Worm (Caenorhabditis elegans) whole organism, young adult: ENCODE results near the gene F42A10.5.
A peak's percentile ranks its signal among the peaks of the same experiment; 100 is the strongest.

Experiments used
- C17E4.6 ChIP-seq: fragments of 200-800 bp; sonication (Bioruptor generic); IDR thresholded peaks from 2 replicates; pipeline ENCODE4 v1.3.6; 2022; ENCODE audit warnings: missing genetic modification reagents, missing genetic modification characterization, missing compliant biosample characterization
- F23B12.7 ChIP-seq: sonication (generic microtip); optimal IDR thresholded peaks from 2 replicates; lab custom pipeline; 2017; ENCODE audit warnings: missing genetic modification characterization, mild to moderate bottlenecking, missing compliant biosample characterization, antibody characterized with exemption, moderate library complexity; ENCODE audit not compliant: insufficient read depth
- F52B5.7 ChIP-seq: sonication (generic microtip); optimal IDR thresholded peaks from 2 replicates; lab custom pipeline; 2016; ENCODE audit warnings: mild to moderate bottlenecking, missing genetic modification characterization, missing compliant biosample characterization
- F55B11.4 ChIP-seq: sonication (generic microtip); optimal IDR thresholded peaks from 2 replicates; lab custom pipeline; 2016; ENCODE audit warnings: missing compliant biosample characterization, missing genetic modification characterization, borderline replicate concordance; ENCODE audit not compliant: insufficient read depth
- F57A8.1 ChIP-seq: fragments of 200-800 bp; sonication (Bioruptor generic); optimal IDR thresholded peaks from 2 replicates; lab custom pipeline; 2018; ENCODE audit warnings: mild to moderate bottlenecking, missing genetic modification characterization, moderate library complexity, missing compliant biosample characterization
- K12H6.12 ChIP-seq: fragments of 200-800 bp; sonication (Bioruptor generic); optimal IDR thresholded peaks from 2 replicates; lab custom pipeline; 2018; ENCODE audit warnings: mild to moderate bottlenecking, missing genetic modification characterization, missing compliant biosample characterization
- T07F8.4 ChIP-seq: sonication (generic microtip); optimal IDR thresholded peaks from 2 replicates; lab custom pipeline; 2016; ENCODE audit warnings: mild to moderate bottlenecking, missing genetic modification characterization, moderate library complexity, missing compliant biosample characterization
- T26A5.8 ChIP-seq: sonication (generic microtip); optimal IDR thresholded peaks from 2 replicates; lab custom pipeline; 2016; ENCODE audit warnings: missing genetic modification characterization, missing compliant biosample characterization
- Y79H2A.3 ChIP-seq: fragments of 200-800 bp; sonication (Bioruptor generic); conservative IDR thresholded peaks from 2 replicates; pipeline ENCODE4 v1.3.6; 2022; ENCODE audit warnings: missing genetic modification reagents, missing genetic modification characterization, missing compliant biosample characterization
- akir-1 ChIP-seq: fragments of 200-800 bp; sonication (Bioruptor generic); optimal IDR thresholded peaks from 2 replicates; lab custom pipeline; 2018; ENCODE audit warnings: mild to moderate bottlenecking, missing genetic modification characterization, moderate library complexity, missing compliant biosample characterization
- aptf-2 ChIP-seq: fragments of 200-800 bp; sonication (Bioruptor generic); conservative IDR thresholded peaks from 2 replicates; pipeline ENCODE4 v1.3.6; 2022; ENCODE audit warnings: missing genetic modification reagents, missing genetic modification characterization, missing compliant biosample characterization
- atf-7 ChIP-seq: sonication (generic microtip); optimal IDR thresholded peaks from 2 replicates; lab custom pipeline; 2017; ENCODE audit warnings: mild to moderate bottlenecking, missing genetic modification characterization, missing compliant biosample characterization
- attf-3 ChIP-seq: fragments of 200-800 bp; sonication (Bioruptor generic); conservative IDR thresholded peaks from 2 replicates; pipeline ENCODE4 v1.3.6; 2022; ENCODE audit warnings: missing genetic modification reagents, missing genetic modification characterization, missing compliant biosample characterization
- cebp-1 ChIP-seq, 2 experiments: fragments of 200-800 bp in 1 of 2; sonication (Bioruptor generic) in 1 of 2; sonication (generic microtip) in 1 of 2; IDR thresholded peaks in 1 of 2; optimal IDR thresholded peaks in 1 of 2; 2 replicates each; pipeline versions ENCODE4 v1.3.6 to Lab custom; 2017 to 2022; ENCODE audit warnings: missing compliant biosample characterization in 2 of 2, missing genetic modification characterization in 2 of 2, mild to moderate bottlenecking in 1 of 2, missing genetic modification reagents in 1 of 2, moderate library complexity in 1 of 2
- ceh-27 ChIP-seq: fragments of 200-800 bp; sonication (Bioruptor generic); optimal IDR thresholded peaks from 2 replicates; lab custom pipeline; 2018; ENCODE audit warnings: mild to moderate bottlenecking, missing genetic modification characterization, moderate library complexity, missing compliant biosample characterization
- ceh-40 ChIP-seq: fragments of 200-800 bp; sonication (Bioruptor generic); IDR thresholded peaks from 2 replicates; pipeline ENCODE4 v1.3.6; 2022; ENCODE audit warnings: missing genetic modification characterization, missing compliant biosample characterization
- ceh-79 ChIP-seq: sonication (generic microtip); optimal IDR thresholded peaks from 2 replicates; lab custom pipeline; 2017; ENCODE audit warnings: mild to moderate bottlenecking, missing genetic modification characterization, missing compliant biosample characterization
- ceh-91 ChIP-seq: fragments of 200-800 bp; sonication (Bioruptor generic); IDR thresholded peaks from 2 replicates; pipeline ENCODE4 v1.3.6; 2022; ENCODE audit warnings: missing genetic modification reagents, missing genetic modification characterization, missing compliant biosample characterization
- dpff-1 ChIP-seq: sonication (generic microtip); optimal IDR thresholded peaks from 2 replicates; lab custom pipeline; 2017; ENCODE audit warnings: mild to moderate bottlenecking, missing genetic modification characterization, missing compliant biosample characterization
- dpl-1 ChIP-seq: fragments of 150-350 bp; optimal IDR thresholded peaks from 2 replicates; lab custom pipeline; 2014; ENCODE audit warnings: missing biosample characterization, missing genetic modification reagents, missing genetic modification characterization
- fkh-3 ChIP-seq: sonication (generic microtip); optimal IDR thresholded peaks from 2 replicates; lab custom pipeline; 2016; ENCODE audit warnings: mild to moderate bottlenecking, missing genetic modification characterization, missing compliant biosample characterization
- hlh-26 ChIP-seq: fragments of 200-800 bp; sonication (Bioruptor generic); conservative IDR thresholded peaks from 2 replicates; pipeline ENCODE4 v1.3.6; 2022; ENCODE audit warnings: missing genetic modification reagents, missing genetic modification characterization, missing compliant biosample characterization
- hmg-1.2 ChIP-seq: fragments of 200-800 bp; sonication (Bioruptor generic); IDR thresholded peaks from 2 replicates; pipeline ENCODE4 v1.3.6; 2022; ENCODE audit warnings: missing genetic modification reagents, missing genetic modification characterization, missing compliant biosample characterization
- hsf-1 ChIP-seq: fragments of 200-800 bp; sonication (Bioruptor generic); IDR thresholded peaks from 2 replicates; pipeline ENCODE4 v1.3.6; 2022; ENCODE audit warnings: missing genetic modification reagents, missing genetic modification characterization, missing compliant biosample characterization
- madf-10 ChIP-seq: sonication (generic microtip); optimal IDR thresholded peaks from 2 replicates; lab custom pipeline; 2016; ENCODE audit warnings: mild to moderate bottlenecking, missing genetic modification characterization, missing compliant biosample characterization
- mcd-1 ChIP-seq: fragments of 200-800 bp; sonication (Bioruptor generic); IDR thresholded peaks from 2 replicates; pipeline ENCODE4 v1.3.6; 2022; ENCODE audit warnings: missing genetic modification reagents, missing genetic modification characterization, missing compliant biosample characterization
- mxl-1 ChIP-seq: sonication (generic microtip); optimal IDR thresholded peaks from 2 replicates; lab custom pipeline; 2016; ENCODE audit warnings: missing genetic modification characterization, missing compliant biosample characterization
- nfyb-1 ChIP-seq: fragments of 200-800 bp; sonication (Bioruptor generic); IDR thresholded peaks from 2 replicates; pipeline ENCODE4 v1.3.6; 2022; ENCODE audit warnings: missing genetic modification reagents, missing genetic modification characterization, missing compliant biosample characterization
- nhr-120 ChIP-seq: fragments of 200-800 bp; sonication (Bioruptor generic); IDR thresholded peaks from 2 replicates; pipeline ENCODE4 v1.3.6; 2022; ENCODE audit warnings: missing genetic modification characterization, missing compliant biosample characterization
- nhr-27 ChIP-seq: fragments of 200-800 bp; sonication (Bioruptor generic); optimal IDR thresholded peaks from 2 replicates; lab custom pipeline; 2018; ENCODE audit warnings: mild to moderate bottlenecking, missing genetic modification characterization, moderate library complexity, missing compliant biosample characterization
- nhr-90 ChIP-seq: sonication (generic microtip); optimal IDR thresholded peaks from 2 replicates; lab custom pipeline; 2016; ENCODE audit warnings: missing genotype, mild to moderate bottlenecking, missing genetic modification characterization, missing compliant biosample characterization
- rcor-1 ChIP-seq: fragments of 200-800 bp; sonication (Bioruptor generic); IDR thresholded peaks from 2 replicates; pipeline ENCODE4 v1.3.6; 2022; ENCODE audit warnings: missing genetic modification reagents, missing genetic modification characterization, missing compliant biosample characterization
- rec-8 ChIP-seq, 2 experiments: sonication (generic microtip); optimal IDR thresholded peaks; 2 replicates each; lab custom pipeline; 2016; ENCODE audit warnings: mild to moderate bottlenecking in 2 of 2, missing genetic modification characterization in 2 of 2, missing genetic modification reagents in 2 of 2, missing genotype in 2 of 2, missing biosample characterization in 1 of 2, missing compliant biosample characterization in 1 of 2, moderate library complexity in 1 of 2
- repo-1 ChIP-seq: sonication (generic microtip); optimal IDR thresholded peaks from 2 replicates; lab custom pipeline; 2017; ENCODE audit warnings: mild to moderate bottlenecking, missing genetic modification characterization, missing compliant biosample characterization
- tbp1 ChIP-seq: fragments of 200-800 bp; sonication (Bioruptor generic); optimal IDR thresholded peaks from 2 replicates; lab custom pipeline; 2018; ENCODE audit warnings: mild to moderate bottlenecking, missing genetic modification characterization, missing compliant biosample characterization
- unc-130 ChIP-seq: sonication (generic microtip); optimal IDR thresholded peaks from 2 replicates; lab custom pipeline; 2016; ENCODE audit warnings: missing genetic modification reagents, missing genetic modification characterization, missing compliant biosample characterization
- zfh-2 ChIP-seq: fragments of 200-800 bp; sonication (Bioruptor generic); conservative IDR thresholded peaks from 2 replicates; pipeline ENCODE4 v1.3.6; 2022; ENCODE audit warnings: missing genetic modification reagents, missing genetic modification characterization, missing compliant biosample characterization
- ztf-22 ChIP-seq: fragments of 200-800 bp; sonication (Bioruptor generic); optimal IDR thresholded peaks from 2 replicates; lab custom pipeline; 2018; ENCODE audit warnings: mild to moderate bottlenecking, missing genetic modification characterization, moderate library complexity, missing compliant biosample characterization
- ztf-26 ChIP-seq: sonication (generic microtip); optimal IDR thresholded peaks from 2 replicates; lab custom pipeline; 2017; ENCODE audit warnings: missing genetic modification characterization, missing compliant biosample characterization

The F42A10.5 gene

ce11 chrIII:6158642-6159475 lies 14.4 kb downstream of the F42A10.5 start, which contains the start of gene nfm-1 (continued):
- TF ChIP-seq ceh-79 (tag; lab: Kevin White, UChicago) (no peak), ceh-27 (peak; percentile 9), hsf-1 (GFP tag; lab: Robert Waterston, UW) (no peak; the same call in 1 of the 2 replicates), F52B5.7 (tag; lab: Kevin White, UChicago) (peak; percentile 69), ceh-40 (GFP tag; lab: Robert Waterston, UW) (0 out of 2 replicates have a peak, but pooled peaks have one; percentile 56), hlh-26 (GFP tag; lab: Robert Waterston, UW) (no peak), hmg-1.2 (GFP tag; lab: Robert Waterston, UW) (peak; percentile 82), nhr-90 (tag; lab: Kevin White, UChicago) (peak; percentile 78), nhr-120 (GFP tag; lab: Robert Waterston, UW) (no peak), F57A8.1 (GFP tag; lab: Kevin White, UChicago) (no peak)

ce11 chrIII:6157708-6158321 lies 15.5 kb downstream of the F42A10.5 start, which contains the start of gene anmt-2:
Gene anmt-2, minus strand, starts transcription at chrIII:6157758.
- no peak for TF ChIP-seq dpff-1
- TF ChIP-seq zfh-2 = peak; percentile 80

- TF ChIP-seq tbp1 = no peak
- no peak for TF ChIP-seq ceh-91
- TF ChIP-seq madf-10 (tag; lab: Kevin White, UChicago) = no peak
- no peak for TF ChIP-seq nfyb-1 (GFP tag; lab: Robert Waterston, UW)
- TF ChIP-seq F55B11.4 = no peak
- no peak for TF ChIP-seq nhr-27 (tag; lab: Kevin White, UChicago)
- TF ChIP-seq aptf-2 (GFP tag; lab: Robert Waterston, UW) = no peak
- no peak for TF ChIP-seq F23B12.7 (tag; lab: Kevin White, UChicago)
- TF ChIP-seq unc-130 (GFP tag; lab: Kevin White, UChicago) = no peak
These were observed 17.5 kb downstream of the F42A10.5 start for ce11 chrIII:6155787-6156186.

- no peak for TF ChIP-seq ceh-27
- TF ChIP-seq Y79H2A.3 (GFP tag; lab: Robert Waterston, UW) = no peak
- no peak for TF ChIP-seq T26A5.8
- TF ChIP-seq fkh-3 (tag; lab: Kevin White, UChicago) = no peak
- no peak for TF ChIP-seq K12H6.12 (tag; lab: Kevin White, UChicago)
- TF ChIP-seq atf-7 (tag; lab: Kevin White, UChicago) = no peak
- no peak for TF ChIP-seq mxl-1 (tag; lab: Kevin White, UChicago)
- no peak for TF ChIP-seq ztf-26
- no peak for TF ChIP-seq dpl-1 (GFP tag; lab: Kevin White, UChicago)
- no peak for TF ChIP-seq ceh-40 (GFP tag; lab: Robert Waterston, UW)
- TF ChIP-seq rcor-1 (GFP tag; lab: Robert Waterston, UW) = no peak
- no peak for TF ChIP-seq C17E4.6
- no peak for TF ChIP-seq cebp-1 (GFP tag; IDR thresholded peaks at IDR 0.05; lab: Robert Waterston, UW)
- no peak for TF ChIP-seq cebp-1 (tag; optimal IDR thresholded peaks at IDR 0.05; lab: Kevin White, UChicago)
- no peak for TF ChIP-seq T07F8.4
- no peak for TF ChIP-seq repo-1
- no peak for TF ChIP-seq attf-3 (GFP tag; lab: Robert Waterston, UW)
- no peak for TF ChIP-seq mcd-1 (GFP tag; lab: Robert Waterston, UW)
- no peak for TF ChIP-seq rec-8 (tag; optimal IDR thresholded peaks at IDR 0.05; lab: Kevin White, UChicago)
- TF ChIP-seq ztf-22 (GFP tag; lab: Kevin White, UChicago) = no peak
- TF ChIP-seq akir-1 = no peak
These were observed 18.7 kb downstream of the F42A10.5 start for ce11 chrIII:6154586-6154985.
